Worm (Caenorhabditis elegans) whole organism, L3 larva: ENCODE data around the gene C02F12.8.

Experiments used
- ZK546.5 ChIP-seq: sonication (generic microtip); optimal IDR thresholded peaks from 2 replicates; lab custom pipeline; 2017; ENCODE audit warnings: missing biosample characterization, missing genetic modification characterization
- ama-1 ChIP-seq: fragments of 150-350 bp; optimal IDR thresholded peaks from 2 replicates; lab custom pipeline; 2018
- ceh-16 ChIP-seq: sonication (generic microtip); optimal IDR thresholded peaks from 2 replicates; lab custom pipeline; 2017; ENCODE audit warnings: missing biosample characterization, missing genetic modification characterization
- ceh-28 ChIP-seq: fragments of 150-350 bp; optimal IDR thresholded peaks from 2 replicates; lab custom pipeline; 2014; ENCODE audit warnings: missing biosample characterization, missing genetic modification reagents, missing genetic modification characterization
- ceh-82 ChIP-seq: fragments of 150-350 bp; optimal IDR thresholded peaks from 2 replicates; lab custom pipeline; 2014; ENCODE audit warnings: missing biosample characterization, missing genetic modification characterization
- ceh-9 ChIP-seq: sonication (generic microtip); optimal IDR thresholded peaks from 2 replicates; lab custom pipeline; 2018; ENCODE audit warnings: missing biosample characterization, missing genetic modification characterization
- egl-27 ChIP-seq: sonication (generic microtip); optimal IDR thresholded peaks from 4 replicates; lab custom pipeline; 2017; ENCODE audit warnings: missing biosample characterization, missing genetic modification reagents, missing genetic modification characterization
- egl-5 ChIP-seq: fragments of 150-350 bp; optimal IDR thresholded peaks from 2 replicates; lab custom pipeline; 2017; ENCODE audit warnings: missing biosample characterization, missing genetic modification reagents, missing genetic modification characterization, inconsistent platforms
- elt-1 ChIP-seq: fragments of 150-350 bp; optimal IDR thresholded peaks from 2 replicates; lab custom pipeline; 2014; ENCODE audit warnings: missing biosample characterization, missing genetic modification characterization
- elt-2 ChIP-seq: sonication (generic microtip); optimal IDR thresholded peaks from 2 replicates; lab custom pipeline; 2016; ENCODE audit warnings: missing genetic modification reagents, mild to moderate bottlenecking, missing genetic modification characterization, missing compliant biosample characterization
- elt-3 ChIP-seq, 3 experiments: fragments of 150-350 bp in 1 of 3; sonication (generic microtip) in 2 of 3; optimal IDR thresholded peaks; 2 replicates in 2 of 3; 4 replicates in 1 of 3; lab custom pipeline; 2014 to 2017; ENCODE audit warnings: missing biosample characterization in 3 of 3, missing genetic modification characterization in 3 of 3
- fkh-10 ChIP-seq: sonication (generic microtip); optimal IDR thresholded peaks from 2 replicates; lab custom pipeline; 2017; ENCODE audit warnings: missing biosample characterization, missing genetic modification reagents, missing genetic modification characterization
- fkh-2 ChIP-seq: fragments of 150-350 bp; optimal IDR thresholded peaks from 2 replicates; lab custom pipeline; 2014; ENCODE audit warnings: missing biosample characterization, missing genetic modification reagents, missing genetic modification characterization
- hmg-11 ChIP-seq: sonication (generic microtip); optimal IDR thresholded peaks from 2 replicates; lab custom pipeline; 2016; ENCODE audit warnings: missing genetic modification characterization, missing compliant biosample characterization
- jun-1 ChIP-seq: fragments of 150-350 bp; optimal IDR thresholded peaks from 2 replicates; lab custom pipeline; 2014; ENCODE audit warnings: missing biosample characterization, missing genetic modification reagents, missing genetic modification characterization
- lin-15B ChIP-seq: fragments of 150-350 bp; optimal IDR thresholded peaks from 2 replicates; lab custom pipeline; 2014; ENCODE audit warnings: missing biosample characterization, missing genetic modification characterization
- lin-39 ChIP-seq: fragments of 150-350 bp; optimal IDR thresholded peaks from 2 replicates; lab custom pipeline; 2018; ENCODE audit warnings: missing biosample characterization, missing genetic modification reagents, missing genetic modification characterization
- lsy-12 ChIP-seq: sonication (generic microtip); optimal IDR thresholded peaks from 2 replicates; lab custom pipeline; 2016; ENCODE audit warnings: mild to moderate bottlenecking, missing genetic modification characterization, missing compliant biosample characterization
- nfya-1 ChIP-seq: sonication (generic microtip); optimal IDR thresholded peaks from 2 replicates; lab custom pipeline; 2017; ENCODE audit warnings: missing genetic modification characterization, mild to moderate bottlenecking, missing compliant biosample characterization, antibody characterized with exemption, moderate library complexity; ENCODE audit not compliant: insufficient read depth
- nhr-25 ChIP-seq: sonication (generic microtip); optimal IDR thresholded peaks from 2 replicates; lab custom pipeline; 2017; ENCODE audit warnings: missing biosample characterization, missing genetic modification characterization
- nhr-43 ChIP-seq: sonication (generic microtip); optimal IDR thresholded peaks from 2 replicates; lab custom pipeline; 2016; ENCODE audit warnings: mild to moderate bottlenecking, missing genetic modification characterization, missing compliant biosample characterization; ENCODE audit not compliant: poor library complexity, severe bottlenecking
- nhr-67 ChIP-seq: fragments of 150-350 bp; optimal IDR thresholded peaks from 2 replicates; lab custom pipeline; 2014; ENCODE audit warnings: missing biosample characterization, missing genetic modification characterization
- pha-4 ChIP-seq: fragments of 150-350 bp; optimal IDR thresholded peaks from 2 replicates; lab custom pipeline; 2014; ENCODE audit warnings: missing biosample characterization, missing genetic modification reagents, missing genetic modification characterization
- pqm-1 ChIP-seq: fragments of 150-350 bp; optimal IDR thresholded peaks from 2 replicates; lab custom pipeline; 2017; ENCODE audit warnings: missing biosample characterization, missing genetic modification characterization, inconsistent platforms
- sea-2 ChIP-seq: fragments of 150-350 bp; sonication (generic microtip); optimal IDR thresholded peaks from 4 replicates; lab custom pipeline; 2014; ENCODE audit warnings: missing biosample characterization, missing genetic modification reagents, missing genetic modification characterization
- skn-1 ChIP-seq: fragments of 150-350 bp; optimal IDR thresholded peaks from 2 replicates; lab custom pipeline; 2014; ENCODE audit warnings: missing biosample characterization, missing genetic modification characterization
- tbx-2 ChIP-seq: sonication (generic microtip); optimal IDR thresholded peaks from 2 replicates; lab custom pipeline; 2016; ENCODE audit warnings: mild to moderate bottlenecking, missing genetic modification characterization, missing compliant biosample characterization
- unc-39 ChIP-seq: sonication (generic microtip); optimal IDR thresholded peaks from 4 replicates; lab custom pipeline; 2017; ENCODE audit warnings: missing biosample characterization, missing genetic modification characterization
- unc-62 ChIP-seq: fragments of 150-350 bp; sonication (generic microtip); optimal IDR thresholded peaks from 4 replicates; lab custom pipeline; 2014; ENCODE audit warnings: missing biosample characterization, missing genetic modification reagents, missing genetic modification characterization
- zag-1 ChIP-seq: fragments of 150-350 bp; optimal IDR thresholded peaks from 2 replicates; lab custom pipeline; 2014; ENCODE audit warnings: missing biosample characterization, missing genetic modification characterization
- ztf-11 ChIP-seq: fragments of 150-350 bp; optimal IDR thresholded peaks from 2 replicates; lab custom pipeline; 2014; ENCODE audit warnings: missing biosample characterization, missing genetic modification characterization
- ztf-4 ChIP-seq: fragments of 150-350 bp; optimal IDR thresholded peaks from 2 replicates; lab custom pipeline; 2014; ENCODE audit warnings: missing biosample characterization, missing genetic modification characterization

C02F12.8 gene

DNA sequence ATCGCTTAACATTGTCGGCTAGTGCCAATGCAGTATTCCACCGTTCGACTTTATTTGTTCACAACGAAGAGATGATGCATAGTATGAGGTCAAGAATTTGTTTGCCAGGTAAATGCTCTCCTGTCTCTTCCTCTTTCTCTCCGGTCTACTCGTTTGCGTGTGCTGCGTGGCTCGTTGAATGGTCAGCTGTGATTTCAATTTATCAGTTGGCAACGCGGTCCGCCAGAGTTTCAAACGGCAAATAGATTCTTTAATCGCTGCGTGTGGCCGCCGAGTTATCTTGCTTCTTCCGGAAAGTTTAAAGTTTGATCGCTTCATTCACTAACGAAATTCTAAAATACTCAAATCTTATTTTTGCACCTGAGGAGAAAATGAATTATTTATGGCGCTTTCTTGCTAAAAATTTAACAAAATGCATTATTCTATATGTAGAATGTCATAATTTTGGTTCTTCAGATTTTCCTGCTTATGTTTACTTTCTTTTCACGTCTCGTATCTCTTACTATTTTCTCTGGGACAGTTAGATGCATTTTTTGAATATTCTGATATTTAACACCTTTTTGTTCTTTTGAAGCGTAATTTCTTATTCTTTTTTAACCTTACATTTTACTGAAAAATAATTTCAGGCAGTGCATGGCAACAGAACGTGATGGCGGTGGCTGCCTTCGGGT is 12.4 kb downstream of the C02F12.8 start, which contains the start of gene tsp-17:
TSS of gene tsp-17 (plus strand) at position 621 of the 671 bp plus-strand sequence.
- TF ChIP-seq pqm-1 (peak; percentile 5), nhr-25 (no peak)

DNA sequence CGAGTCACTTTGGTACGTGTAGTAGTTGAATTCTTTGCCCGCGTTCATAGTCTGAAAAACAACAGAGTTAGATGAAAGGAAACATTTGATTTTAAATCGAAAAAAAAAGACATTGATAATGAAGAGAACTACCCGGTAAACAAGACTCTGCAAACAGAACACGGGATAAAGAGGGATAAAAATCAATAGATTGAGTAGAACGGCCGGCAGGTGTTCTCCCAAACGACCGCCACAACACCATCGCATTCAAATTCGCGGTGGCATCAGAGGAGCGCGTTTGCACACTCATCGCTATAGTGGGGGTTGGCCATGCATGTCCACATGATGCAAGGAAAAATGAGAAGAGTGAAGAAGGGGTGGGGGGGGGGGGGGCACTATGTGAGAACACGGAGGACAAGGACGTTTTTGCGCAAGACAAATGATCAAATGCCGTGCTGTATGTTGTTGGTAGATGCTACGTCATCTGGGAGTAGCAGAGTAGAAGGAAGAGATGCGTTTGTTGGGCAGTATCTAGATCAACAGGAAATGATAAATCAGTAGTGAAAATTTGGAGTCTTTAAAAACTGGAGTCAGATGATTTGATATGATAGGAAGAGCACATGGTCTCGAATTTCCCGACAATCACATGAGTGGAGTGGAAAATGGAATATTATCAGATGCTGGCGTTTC is 14.4 kb downstream of the C02F12.8 start, which contains the start of gene tag-52:
TSS of gene tag-52 (minus strand) at position 51 of the 669 bp plus-strand sequence.
- TF ChIP-seq jun-1 (tag; lab: Kevin White, UChicago) (peak; percentile 50), lsy-12 (tag; lab: Kevin White, UChicago) (peak; percentile 47), elt-3 (tag; optimal IDR thresholded peaks at IDR 0.05; lab: Kevin White, UChicago) (no peak), elt-2 (tag; lab: Kevin White, UChicago) (peak; percentile 86), egl-27 (tag; lab: Kevin White, UChicago) (no peak), egl-5 (tag; lab: Kevin White, UChicago) (peak; percentile 63), nhr-43 (tag; lab: Kevin White, UChicago) (peak; percentile 9), pqm-1 (peak; percentile 67), fkh-10 (no peak), ztf-4 (tag; lab: Kevin White, UChicago) (no peak), zag-1 (tag; lab: Kevin White, UChicago) (no peak), elt-1 (tag; lab: Kevin White, UChicago) (peak; percentile 50), lin-15B (tag; lab: Kevin White, UChicago) (peak; percentile 32), nhr-67 (tag; lab: Kevin White, UChicago) (no peak), pha-4 (tag; lab: Kevin White, UChicago) (peak; percentile 41), unc-62 (no peak), ceh-82 (no peak), lin-39 (peak; percentile 53), nfya-1 (peak; percentile 31), skn-1 (tag; lab: Kevin White, UChicago) (peak; percentile 46), nhr-25 (peak; percentile 8)

ce11 chrX:3673584-3674108 is 19.4 kb downstream of the C02F12.8 start, which contains the start of gene ceh-63:
TSS of gene ceh-63 (minus strand) at chrX:3674058.
- no peak for TF ChIP-seq ZK546.5 (tag; lab: Kevin White, UChicago)
- no peak for TF ChIP-seq unc-62
- no peak for TF ChIP-seq egl-5 (tag; lab: Kevin White, UChicago)
- no peak for TF ChIP-seq ceh-16 (tag; lab: Kevin White, UChicago)
- TF ChIP-seq lsy-12 (tag; lab: Kevin White, UChicago): no peak
- no peak for TF ChIP-seq pqm-1
- TF ChIP-seq ceh-28: no peak

- peak; percentile 33 for TF ChIP-seq elt-2 (tag; lab: Kevin White, UChicago)
- TF ChIP-seq ztf-11: no peak
Observed at ce11 chrX:3671998-3672397, 21.0 kb downstream of the C02F12.8 start, which contains the start of gene C02F12.5. TSS of gene C02F12.5 (minus strand) at chrX:3672098.

- TF ChIP-seq ztf-4 (tag; lab: Kevin White, UChicago) (no peak), tbx-2 (tag; lab: Kevin White, UChicago) (no peak), ama-1 (no peak), ZK546.5 (tag; lab: Kevin White, UChicago) (no peak), ceh-82 (no peak), unc-39 (no peak), zag-1 (tag; lab: Kevin White, UChicago) (no peak)
Observed at ce11 chrX:3668842-3669241, 24.2 kb downstream of the C02F12.8 start, which contains the start of gene snet-1. TSS of gene snet-1 (minus strand) at chrX:3668942.

- no peak for TF ChIP-seq ZK546.5 (tag; lab: Kevin White, UChicago)
- no peak for TF ChIP-seq nfya-1
- no peak for TF ChIP-seq hmg-11
- no peak for TF ChIP-seq jun-1 (tag; lab: Kevin White, UChicago)
- no peak for TF ChIP-seq sea-2 (GFP tag; lab: Kevin White, UChicago)
- TF ChIP-seq nhr-25: no peak
- no peak for TF ChIP-seq elt-3 (tag; optimal IDR thresholded peaks at IDR 0.05; lab: Kevin White, UChicago)
- TF ChIP-seq fkh-2 (tag; lab: Kevin White, UChicago): no peak
- TF ChIP-seq ceh-9: no peak
Observed at ce11 chrX:3659192-3659591, 33.8 kb downstream of the C02F12.8 start, which contains the start of gene R11G1.1. TSS of gene R11G1.1 (plus strand) at chrX:3659492.
